Worm (Caenorhabditis elegans): ENCODE measurements around the gene ZC404.16.

Gene ZC404.16

ce11 chrV:6783044-6783625 is 9.5 kb upstream of the ZC404.16 start:
- TF ChIP-seq unc-39 (tag; optimal IDR thresholded peaks at IDR 0.05) (no peak), sem-2 (GFP tag; optimal IDR thresholded peaks at IDR 0.05) (no peak), lin-32 (GFP tag; optimal IDR thresholded peaks at IDR 0.05) (no peak), elt-1 (tag; optimal IDR thresholded peaks at IDR 0.05; ENCODE audit: borderline replicate concordance, insufficient read depth) (no peak), sptf-1 (tag; optimal IDR thresholded peaks at IDR 0.05) (no peak), elt-3 (tag; optimal IDR thresholded peaks at IDR 0.05) (no peak), ham-2 (GFP tag; optimal IDR thresholded peaks at IDR 0.05) (no peak), unc-62 (GFP tag; optimal IDR thresholded peaks at IDR 0.05) (no peak), pha-4 (tag; optimal IDR thresholded peaks at IDR 0.05) (no peak), snpc-4 (tag; optimal IDR thresholded peaks at IDR 0.05) (no peak), zip-8 (tag; optimal IDR thresholded peaks at IDR 0.05) (no peak)

- TF ChIP-seq M03D4.4 (tag; optimal IDR thresholded peaks at IDR 0.05) (no peak), lin-13 (tag; optimal IDR thresholded peaks at IDR 0.05) (no peak), mls-2 (tag; optimal IDR thresholded peaks at IDR 0.05) (no peak), mab-5 (tag; optimal IDR thresholded peaks at IDR 0.05) (no peak), ces-1 (GFP tag; optimal IDR thresholded peaks at IDR 0.05) (no peak), sptf-1 (tag; optimal IDR thresholded peaks at IDR 0.05) (no peak), ceh-39 (tag; optimal IDR thresholded peaks at IDR 0.05) (no peak), blmp-1 (tag; optimal IDR thresholded peaks at IDR 0.05) (no peak)
These were observed 8.6 kb upstream of the ZC404.16 start for ce11 chrV:6782260-6782659.

ce11 chrV:6780676-6781075 is 7.0 kb upstream of the ZC404.16 start:
- TF ChIP-seq elt-3 (tag; optimal IDR thresholded peaks at IDR 0.05) = no peak
- no peak for TF ChIP-seq mls-2 (tag; optimal IDR thresholded peaks at IDR 0.05)
- TF ChIP-seq ham-2 (GFP tag; optimal IDR thresholded peaks at IDR 0.05) = no peak
- TF ChIP-seq unc-62 (GFP tag; optimal IDR thresholded peaks at IDR 0.05) = no peak
- no peak for TF ChIP-seq blmp-1 (tag; optimal IDR thresholded peaks at IDR 0.05)
- TF ChIP-seq unc-120 (tag; optimal IDR thresholded peaks at IDR 0.05; ENCODE audit: poor library complexity, severe bottlenecking) = no peak
- no peak for TF ChIP-seq tbx-8 (GFP tag; optimal IDR thresholded peaks at IDR 0.05)
- TF ChIP-seq mab-5 (tag; optimal IDR thresholded peaks at IDR 0.05) = no peak
- TF ChIP-seq nhr-237 (tag; optimal IDR thresholded peaks at IDR 0.05) = no peak
- no peak for TF ChIP-seq mep-1 (tag; optimal IDR thresholded peaks at IDR 0.05)
- no peak for TF ChIP-seq sem-2 (GFP tag; optimal IDR thresholded peaks at IDR 0.05)
- TF ChIP-seq lsy-2 (tag; optimal IDR thresholded peaks at IDR 0.05) = no peak
- TF ChIP-seq flh-1 (GFP tag; optimal IDR thresholded peaks at IDR 0.05) = no peak
- TF ChIP-seq unc-39 (tag; optimal IDR thresholded peaks at IDR 0.05) = no peak
- no peak for TF ChIP-seq nhr-12 (tag; optimal IDR thresholded peaks at IDR 0.05)
- no peak for TF ChIP-seq zip-8 (tag; optimal IDR thresholded peaks at IDR 0.05)
- TF ChIP-seq ces-1 (GFP tag; optimal IDR thresholded peaks at IDR 0.05) = no peak

- TF ChIP-seq nhr-76 (tag; optimal IDR thresholded peaks at IDR 0.05) (no peak), unc-120 (tag; optimal IDR thresholded peaks at IDR 0.05; ENCODE audit: poor library complexity, severe bottlenecking) (no peak), mab-5 (tag; optimal IDR thresholded peaks at IDR 0.05) (no peak), bed-3 (GFP tag; optimal IDR thresholded peaks at IDR 0.05) (no peak), lsy-2 (tag; optimal IDR thresholded peaks at IDR 0.05) (no peak), unc-62 (GFP tag; optimal IDR thresholded peaks at IDR 0.05) (no peak)
These were observed 6.5 kb upstream of the ZC404.16 start, which contains the start of gene ZC404.15 for ce11 chrV:6780166-6780565. Gene ZC404.15, plus strand, starts transcription at chrV:6780466.

- TF ChIP-seq lin-13 (tag; optimal IDR thresholded peaks at IDR 0.05) = no peak
- no peak for TF ChIP-seq ztf-11 (tag; optimal IDR thresholded peaks at IDR 0.05)
- no peak for TF ChIP-seq blmp-1 (tag; optimal IDR thresholded peaks at IDR 0.05)
- TF ChIP-seq unc-62 (GFP tag; optimal IDR thresholded peaks at IDR 0.05) = no peak
- TF ChIP-seq ceh-83 (GFP tag; optimal IDR thresholded peaks at IDR 0.05) = no peak
- TF ChIP-seq mls-2 (tag; optimal IDR thresholded peaks at IDR 0.05) = no peak
- TF ChIP-seq sem-2 (GFP tag; optimal IDR thresholded peaks at IDR 0.05) = no peak
- TF ChIP-seq mab-5 (tag; optimal IDR thresholded peaks at IDR 0.05) = no peak
- TF ChIP-seq unc-39 (tag; optimal IDR thresholded peaks at IDR 0.05) = no peak
- TF ChIP-seq mep-1 (tag; optimal IDR thresholded peaks at IDR 0.05) = no peak
- TF ChIP-seq pha-4 (tag; optimal IDR thresholded peaks at IDR 0.05) = no peak
- TF ChIP-seq snpc-4 (tag; optimal IDR thresholded peaks at IDR 0.05) = no peak
- TF ChIP-seq bed-3 (GFP tag; optimal IDR thresholded peaks at IDR 0.05) = no peak
- no peak for TF ChIP-seq ham-2 (GFP tag; optimal IDR thresholded peaks at IDR 0.05)
- no peak for TF ChIP-seq lsy-2 (tag; optimal IDR thresholded peaks at IDR 0.05)
- TF ChIP-seq ceh-43 (GFP tag; optimal IDR thresholded peaks at IDR 0.05) = no peak
- no peak for TF ChIP-seq hlh-1 (tag; optimal IDR thresholded peaks at IDR 0.05)
- no peak for TF ChIP-seq drap-1 (GFP tag; optimal IDR thresholded peaks at IDR 0.05)
- TF ChIP-seq nhr-2 (tag; optimal IDR thresholded peaks at IDR 0.05) = no peak
These were observed 4.8 kb upstream of the ZC404.16 start for ce11 chrV:6778457-6778856.

Data from whole organism, mixed stage, embryonic.